Fruit fly (Drosophila melanogaster): ENCODE results near the gene nAChRbeta1.

Gene nAChRbeta1

DNA sequence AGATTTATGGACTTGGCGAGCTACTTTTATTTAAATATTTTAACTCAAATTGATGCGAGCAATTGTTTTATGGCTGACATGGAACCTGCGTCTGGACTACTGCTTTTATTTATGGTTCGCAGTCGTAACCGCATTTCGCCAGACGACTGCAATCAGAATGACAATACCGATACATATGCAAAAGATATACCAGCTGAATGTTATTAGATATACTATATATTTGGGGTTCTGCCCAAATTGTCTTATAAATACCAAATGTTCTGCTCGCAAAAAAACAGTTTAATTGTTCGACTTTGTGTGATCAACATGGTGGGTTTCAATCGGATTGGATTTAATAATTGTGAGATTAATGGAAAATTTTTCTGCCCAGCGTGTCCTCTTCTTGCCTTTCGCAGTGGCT lies 40.6 kb downstream of the nAChRbeta1 start, which contains the start of gene CG32249:
Gene CG32249, plus strand, starts transcription at position 301 of the 400 bp plus-strand sequence.
- TF ChIP-seq pan (optimal IDR thresholded peaks at IDR 0.05), result no peak
- no peak for TF ChIP-seq usp (GFP tag; optimal IDR thresholded peaks at IDR 0.05)
- no peak for TF ChIP-seq CG8478 (optimal IDR thresholded peaks at IDR 0.05)
- no peak for TF ChIP-seq psq (optimal IDR thresholded peaks at IDR 0.05)
- no peak for TF ChIP-seq Dll (optimal IDR thresholded peaks at IDR 0.05)

dm6 chr3L:4471449-4471848 lies 42.3 kb downstream of the nAChRbeta1 start, which contains the start of gene CG32248:
TSS of gene CG32248 (plus strand) at chr3L:4471749.
- TF ChIP-seq psq (optimal IDR thresholded peaks at IDR 0.05) (no peak), pan (optimal IDR thresholded peaks at IDR 0.05) (no peak), usp (GFP tag; optimal IDR thresholded peaks at IDR 0.05) (no peak), Dll (optimal IDR thresholded peaks at IDR 0.05) (no peak), CG8478 (optimal IDR thresholded peaks at IDR 0.05) (no peak), EcR (GFP tag; optimal IDR thresholded peaks at IDR 0.05) (no peak)

DNA sequence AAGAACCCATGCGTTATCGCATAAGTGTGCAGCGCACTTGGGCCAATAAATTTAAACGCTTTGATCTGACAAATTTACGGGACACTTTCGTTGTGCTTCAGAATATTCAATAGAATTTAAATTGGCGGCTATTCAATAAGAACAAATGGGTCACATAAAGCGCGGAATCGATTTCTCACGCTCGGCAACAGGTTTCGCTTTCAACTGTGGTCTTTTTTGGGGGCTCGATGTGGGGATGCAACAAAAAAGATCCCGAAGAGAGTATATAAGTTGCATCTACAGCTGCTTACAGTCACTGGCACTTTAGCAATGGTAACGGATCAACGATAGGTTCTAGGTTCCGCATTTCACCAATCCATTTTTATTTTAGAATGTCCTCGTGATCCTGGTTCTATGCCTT lies 43.6 kb downstream of the nAChRbeta1 start, which contains the start of gene CG11349:
Gene CG11349, plus strand, starts transcription at position 301 of the 400 bp plus-strand sequence.
- TF ChIP-seq CG8478 (optimal IDR thresholded peaks at IDR 0.05) (no peak), pan (optimal IDR thresholded peaks at IDR 0.05) (no peak), Dll (optimal IDR thresholded peaks at IDR 0.05) (no peak), EcR (GFP tag; optimal IDR thresholded peaks at IDR 0.05) (no peak), usp (GFP tag; optimal IDR thresholded peaks at IDR 0.05) (no peak), psq (optimal IDR thresholded peaks at IDR 0.05) (no peak)

DNA sequence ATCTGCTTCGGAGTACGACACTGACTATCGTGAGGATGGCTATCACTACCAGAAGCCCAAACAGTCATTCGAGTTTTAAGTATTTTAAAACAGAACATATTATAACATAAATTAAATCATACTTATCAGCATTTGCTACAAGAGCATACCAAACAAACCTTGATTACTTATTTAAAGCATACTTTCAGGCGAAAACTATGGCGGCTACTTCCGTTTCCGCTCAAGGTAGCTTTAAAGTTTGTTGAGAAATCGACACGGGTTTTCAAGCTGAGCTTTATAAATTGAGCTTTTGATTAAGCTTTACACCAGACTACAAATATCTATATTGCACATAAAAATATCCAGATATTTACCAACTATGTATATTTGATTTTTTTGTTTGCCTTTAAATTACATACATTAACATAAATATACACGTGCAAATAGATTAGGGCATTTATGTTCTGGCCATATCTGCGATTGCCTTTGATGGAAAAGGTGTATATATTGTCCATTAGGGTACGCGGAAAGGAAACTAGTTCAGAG lies 45.9 kb downstream of the nAChRbeta1 start:
- TF ChIP-seq pan (optimal IDR thresholded peaks at IDR 0.05) (no peak), Dll (optimal IDR thresholded peaks at IDR 0.05) (no peak), CG8478 (optimal IDR thresholded peaks at IDR 0.05) (no peak), EcR (GFP tag; optimal IDR thresholded peaks at IDR 0.05) (no peak), usp (GFP tag; optimal IDR thresholded peaks at IDR 0.05) (no peak), psq (optimal IDR thresholded peaks at IDR 0.05) (no peak)

- TF ChIP-seq CG8478 (optimal IDR thresholded peaks at IDR 0.05) (no peak), usp (GFP tag; optimal IDR thresholded peaks at IDR 0.05) (no peak), pan (optimal IDR thresholded peaks at IDR 0.05) (no peak), psq (optimal IDR thresholded peaks at IDR 0.05) (no peak), Dll (optimal IDR thresholded peaks at IDR 0.05) (no peak), EcR (GFP tag; optimal IDR thresholded peaks at IDR 0.05) (no peak)
Observed at dm6 chr3L:4475704-4476103, 46.6 kb downstream of the nAChRbeta1 start.

- TF ChIP-seq EcR (GFP tag; optimal IDR thresholded peaks at IDR 0.05) (no peak), CG8478 (optimal IDR thresholded peaks at IDR 0.05) (no peak), Dll (optimal IDR thresholded peaks at IDR 0.05) (no peak), usp (GFP tag; optimal IDR thresholded peaks at IDR 0.05) (no peak), pan (optimal IDR thresholded peaks at IDR 0.05) (no peak), psq (optimal IDR thresholded peaks at IDR 0.05) (no peak)
Observed at dm6 chr3L:4477656-4478254, 48.6 kb downstream of the nAChRbeta1 start.

DNA sequence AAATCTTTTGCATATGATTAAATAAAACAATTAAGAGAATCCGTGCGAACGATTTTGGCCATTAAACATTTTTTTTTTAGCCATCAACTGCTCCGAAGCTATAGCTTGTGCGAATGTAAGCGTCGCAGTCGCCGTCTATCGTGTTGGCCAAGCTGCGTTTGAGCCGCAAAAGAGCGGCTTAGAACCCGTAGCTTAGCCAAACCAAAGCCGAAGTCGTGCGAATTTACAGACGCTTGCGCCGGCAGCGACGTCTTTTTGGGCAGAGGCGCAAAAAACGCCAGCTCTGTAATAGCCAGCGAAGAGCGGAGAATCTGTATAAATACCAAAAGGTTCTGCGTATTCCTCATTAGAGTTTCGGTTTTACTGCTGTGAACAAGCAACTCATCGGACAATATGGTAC lies 50.8 kb downstream of the nAChRbeta1 start, which contains the start of gene CG7465:
Gene CG7465, plus strand, starts transcription at position 346 of the 400 bp plus-strand sequence.
- TF ChIP-seq usp (GFP tag; optimal IDR thresholded peaks at IDR 0.05), result no peak

DNA sequence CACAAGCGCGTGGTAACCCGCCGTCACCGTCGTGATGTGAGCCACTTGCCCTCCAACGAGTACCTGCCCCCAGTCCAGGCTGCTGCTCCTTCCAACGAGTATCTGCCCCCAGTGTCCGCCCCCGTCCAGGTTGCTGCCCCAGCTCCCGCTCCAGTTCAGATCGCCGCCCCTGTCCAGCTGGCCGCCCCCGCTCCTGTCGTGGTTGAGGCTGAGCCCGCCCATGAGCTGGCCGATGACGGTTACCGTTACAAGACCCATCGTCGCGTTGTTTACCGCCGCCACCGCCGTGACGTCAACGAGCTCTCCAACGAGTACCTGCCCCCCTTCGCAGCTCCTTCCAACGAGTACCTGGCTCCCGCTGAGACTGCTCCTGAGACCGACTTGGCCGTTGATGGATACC lies 51.6 kb downstream of the nAChRbeta1 start:
- no peak for TF ChIP-seq EcR (GFP tag; optimal IDR thresholded peaks at IDR 0.05)
- no peak for TF ChIP-seq Dll (optimal IDR thresholded peaks at IDR 0.05)
- no peak for TF ChIP-seq CG8478 (optimal IDR thresholded peaks at IDR 0.05)
- no peak for TF ChIP-seq usp (GFP tag; optimal IDR thresholded peaks at IDR 0.05)
- no peak for TF ChIP-seq pan (optimal IDR thresholded peaks at IDR 0.05)
- no peak for TF ChIP-seq psq (optimal IDR thresholded peaks at IDR 0.05)

dm6 chr3L:4482509-4482908 lies 53.4 kb downstream of the nAChRbeta1 start, which contains the start of gene CG11350:
TSS of gene CG11350 (plus strand) at chr3L:4482809.
- no peak for TF ChIP-seq pan (optimal IDR thresholded peaks at IDR 0.05)
- TF ChIP-seq CG8478 (optimal IDR thresholded peaks at IDR 0.05), result no peak
- TF ChIP-seq Dll (optimal IDR thresholded peaks at IDR 0.05), result no peak
- TF ChIP-seq psq (optimal IDR thresholded peaks at IDR 0.05), result no peak

DNA sequence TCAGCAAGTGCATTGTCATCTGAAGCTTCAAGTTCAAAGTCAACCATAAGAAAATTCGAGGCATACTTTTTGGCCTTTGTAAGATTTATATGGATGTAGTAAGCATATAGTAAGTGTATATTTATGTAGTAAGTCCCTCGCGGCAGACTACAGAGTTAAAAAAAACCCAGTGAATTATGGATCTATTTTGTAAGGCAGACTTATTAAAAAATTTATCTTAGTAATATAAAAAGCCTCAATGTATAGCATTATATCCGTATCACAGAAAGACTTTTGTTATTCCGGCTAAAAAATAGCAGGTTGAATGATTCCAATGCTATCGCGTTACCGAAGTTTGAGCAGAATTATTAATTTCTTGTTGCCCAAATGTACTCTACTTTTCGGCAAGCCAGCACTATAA lies 55.5 kb downstream of the nAChRbeta1 start:
- no peak for TF ChIP-seq psq (optimal IDR thresholded peaks at IDR 0.05)
- TF ChIP-seq usp (GFP tag; optimal IDR thresholded peaks at IDR 0.05), result no peak
- TF ChIP-seq pan (optimal IDR thresholded peaks at IDR 0.05), result no peak
- TF ChIP-seq Dll (optimal IDR thresholded peaks at IDR 0.05), result no peak
- no peak for TF ChIP-seq EcR (GFP tag; optimal IDR thresholded peaks at IDR 0.05)
- no peak for TF ChIP-seq CG8478 (optimal IDR thresholded peaks at IDR 0.05)

Data from whole organism.